Fruit fly (Drosophila melanogaster): ENCODE data around the gene CG17129.

Gene CG17129

dm6 chr3L:648155-649024 lies 31.7 kb downstream of the CG17129 start, which contains the start of gene Gale:
Gene Gale, plus strand, starts transcription at chr3L:648555.
- TF ChIP-seq gl (tag; optimal IDR thresholded peaks at IDR 0.05) = no peak
- TF ChIP-seq CG8159 (tag; optimal IDR thresholded peaks at IDR 0.05) = peak; percentile 13
- TF ChIP-seq Pif1A (GFP tag; optimal IDR thresholded peaks at IDR 0.05) = no peak
- TF ChIP-seq CG32121 (GFP tag; IDR thresholded peaks at IDR 0.05) = peak; percentile 49; the same call in 1 of the 2 replicates
- TF ChIP-seq CG34367 (tag; optimal IDR thresholded peaks at IDR 0.05) = no peak
- peak; percentile 42; the same call in 1 of the 2 replicates for TF ChIP-seq Ets98B (GFP tag; IDR thresholded peaks at IDR 0.05)
- peak; percentile 95 for TF ChIP-seq EcR (GFP tag; optimal IDR thresholded peaks at IDR 0.05)
- TF ChIP-seq CG13204 (GFP tag; optimal IDR thresholded peaks at IDR 0.05) = no peak

dm6 chr3L:647529-647928 lies 32.6 kb downstream of the CG17129 start:
- TF ChIP-seq CG8159 (tag; optimal IDR thresholded peaks at IDR 0.05) (no peak), CG34367 (tag; optimal IDR thresholded peaks at IDR 0.05) (no peak), CG10348 (GFP tag; IDR thresholded peaks at IDR 0.05) (no peak), Pif1A (GFP tag; optimal IDR thresholded peaks at IDR 0.05) (no peak), CG13204 (GFP tag; optimal IDR thresholded peaks at IDR 0.05) (no peak), CG4496 (GFP tag; IDR thresholded peaks at IDR 0.05) (no peak), Snoo (tag; optimal IDR thresholded peaks at IDR 0.05) (no peak), Ets98B (GFP tag; IDR thresholded peaks at IDR 0.05) (no peak), Pif1B (GFP tag; optimal IDR thresholded peaks at IDR 0.05) (no peak), CG12605 (GFP tag; IDR thresholded peaks at IDR 0.05) (no peak), rn (GFP tag; IDR thresholded peaks at IDR 0.05) (no peak), D1 (tag; optimal IDR thresholded peaks at IDR 0.05) (no peak), CG17806 (tag; optimal IDR thresholded peaks at IDR 0.05) (no peak), CG9948 (tag; optimal IDR thresholded peaks at IDR 0.05) (no peak), EcR (GFP tag; optimal IDR thresholded peaks at IDR 0.05) (no peak), CG14655 (GFP tag; optimal IDR thresholded peaks at IDR 0.05) (no peak), CG32121 (GFP tag; IDR thresholded peaks at IDR 0.05) (no peak), CG15710 (tag; optimal IDR thresholded peaks at IDR 0.05) (no peak), gl (tag; optimal IDR thresholded peaks at IDR 0.05) (no peak), CG8301 (tag; optimal IDR thresholded peaks at IDR 0.05) (no peak)

dm6 chr3L:645426-646036 lies 34.6 kb downstream of the CG17129 start:
- TF ChIP-seq EcR (GFP tag; optimal IDR thresholded peaks at IDR 0.05) = peak; percentile 13
- TF ChIP-seq CG32121 (GFP tag; IDR thresholded peaks at IDR 0.05) = no peak
- TF ChIP-seq Snoo (tag; optimal IDR thresholded peaks at IDR 0.05) = no peak
- TF ChIP-seq CG15710 (tag; optimal IDR thresholded peaks at IDR 0.05) = no peak
- no peak for TF ChIP-seq rn (GFP tag; IDR thresholded peaks at IDR 0.05)

- TF ChIP-seq CG32121 (GFP tag; IDR thresholded peaks at IDR 0.05) (peak; percentile 90), CG17806 (tag; optimal IDR thresholded peaks at IDR 0.05) (peak; percentile 88), Ets98B (GFP tag; IDR thresholded peaks at IDR 0.05) (peak; percentile 96), CG15710 (tag; optimal IDR thresholded peaks at IDR 0.05) (peak; percentile 81), Pif1A (GFP tag; optimal IDR thresholded peaks at IDR 0.05) (peak; percentile 92), CG13204 (GFP tag; optimal IDR thresholded peaks at IDR 0.05) (peak; percentile 53), fd96Ca (GFP tag; IDR thresholded peaks at IDR 0.05) (peak; percentile 96), CG34367 (tag; optimal IDR thresholded peaks at IDR 0.05) (peak; percentile 84), CG8159 (tag; optimal IDR thresholded peaks at IDR 0.05) (peak; percentile 82), CG12605 (GFP tag; IDR thresholded peaks at IDR 0.05) (peak; percentile 78), CG10348 (GFP tag; IDR thresholded peaks at IDR 0.05) (peak; percentile 51; the same call in 1 of the 2 replicates), CG14655 (GFP tag; optimal IDR thresholded peaks at IDR 0.05) (peak; percentile 94), Pif1B (GFP tag; optimal IDR thresholded peaks at IDR 0.05) (peak; percentile 91), CG8301 (tag; optimal IDR thresholded peaks at IDR 0.05) (peak; percentile 94), CG9948 (tag; optimal IDR thresholded peaks at IDR 0.05) (peak; percentile 87), gl (tag; optimal IDR thresholded peaks at IDR 0.05) (peak; percentile 50), Snoo (tag; optimal IDR thresholded peaks at IDR 0.05) (peak; percentile 86), CG4496 (GFP tag; IDR thresholded peaks at IDR 0.05) (peak; percentile 96), rn (GFP tag; IDR thresholded peaks at IDR 0.05) (peak; percentile 86), EcR (GFP tag; optimal IDR thresholded peaks at IDR 0.05) (peak; percentile 10), D1 (tag; optimal IDR thresholded peaks at IDR 0.05) (peak; percentile 18)
Measured at dm6 chr3L:644111-644718, 35.9 kb downstream of the CG17129 start.

- TF ChIP-seq EcR (GFP tag; optimal IDR thresholded peaks at IDR 0.05) = peak; percentile 67
- no peak for TF ChIP-seq CG8159 (tag; optimal IDR thresholded peaks at IDR 0.05)
- TF ChIP-seq CG10348 (GFP tag; IDR thresholded peaks at IDR 0.05) = no peak
- TF ChIP-seq fd96Ca (GFP tag; IDR thresholded peaks at IDR 0.05) = no peak
Measured at dm6 chr3L:642865-643738, 37.0 kb downstream of the CG17129 start.
